Fruit fly (Drosophila melanogaster): ENCODE measurements around the gene CG5639.

CG5639 gene

dm6 chr3R:27556466-27556865 is 39.5 kb downstream of the CG5639 start:
- TF ChIP-seq usp (GFP tag; optimal IDR thresholded peaks at IDR 0.05) (no peak), Rel (GFP tag; optimal IDR thresholded peaks at IDR 0.05) (no peak), Rel (tag; optimal IDR thresholded peaks at IDR 0.05) (peak; percentile 84)

dm6 chr3R:27555853-27556252 is 40.1 kb downstream of the CG5639 start:
- TF ChIP-seq psq (GFP tag; optimal IDR thresholded peaks at IDR 0.05) (no peak), dsf (GFP tag; optimal IDR thresholded peaks at IDR 0.05; ENCODE audit: borderline replicate concordance) (no peak), CrebA (GFP tag; optimal IDR thresholded peaks at IDR 0.05; ENCODE audit: borderline replicate concordance) (no peak), woc (GFP tag; optimal IDR thresholded peaks at IDR 0.05) (no peak), Hnf4 (GFP tag; optimal IDR thresholded peaks at IDR 0.05) (no peak), OdsH (GFP tag; optimal IDR thresholded peaks at IDR 0.05) (no peak), foxo (GFP tag; optimal IDR thresholded peaks at IDR 0.05) (no peak), lola (GFP tag; optimal IDR thresholded peaks at IDR 0.05) (no peak), HLH106 (tag; optimal IDR thresholded peaks at IDR 0.05) (no peak), dl (GFP tag; optimal IDR thresholded peaks at IDR 0.05; ENCODE audit: insufficient read depth in 1 of 2, partially characterized antibody in 2 of 2) (no peak), sv (GFP tag; optimal IDR thresholded peaks at IDR 0.05) (no peak)

- TF ChIP-seq Sp1 (GFP tag; optimal IDR thresholded peaks at IDR 0.05): no peak
- TF ChIP-seq foxo (GFP tag; optimal IDR thresholded peaks at IDR 0.05): no peak
- TF ChIP-seq dsf (GFP tag; optimal IDR thresholded peaks at IDR 0.05; ENCODE audit: borderline replicate concordance): no peak
- no peak for TF ChIP-seq Jra (GFP tag; optimal IDR thresholded peaks at IDR 0.05)
- TF ChIP-seq rgr (GFP tag; optimal IDR thresholded peaks at IDR 0.05): peak; percentile 18
- peak; percentile 26 for TF ChIP-seq sv (GFP tag; optimal IDR thresholded peaks at IDR 0.05)
- TF ChIP-seq usp (GFP tag; optimal IDR thresholded peaks at IDR 0.05): no peak
- TF ChIP-seq lola (GFP tag; optimal IDR thresholded peaks at IDR 0.05): no peak
- no peak for TF ChIP-seq br (GFP tag; optimal IDR thresholded peaks at IDR 0.05)
- TF ChIP-seq jim (GFP tag; optimal IDR thresholded peaks at IDR 0.05): no peak
- no peak for TF ChIP-seq GATAd (GFP tag; optimal IDR thresholded peaks at IDR 0.05)
Observed at dm6 chr3R:27554964-27555363, 41.0 kb downstream of the CG5639 start.

dm6 chr3R:27553921-27554320 is 42.0 kb downstream of the CG5639 start:
- TF ChIP-seq sv (GFP tag; optimal IDR thresholded peaks at IDR 0.05) (no peak), GATAd (GFP tag; optimal IDR thresholded peaks at IDR 0.05) (no peak), Abd-B (GFP tag; optimal IDR thresholded peaks at IDR 0.05) (no peak), Hnf4 (GFP tag; optimal IDR thresholded peaks at IDR 0.05) (peak; percentile 62), h (GFP tag; optimal IDR thresholded peaks at IDR 0.05) (peak; percentile 88), OdsH (GFP tag; optimal IDR thresholded peaks at IDR 0.05) (peak; percentile 61), sage (GFP tag; optimal IDR thresholded peaks at IDR 0.05) (peak; percentile 53), dsf (GFP tag; optimal IDR thresholded peaks at IDR 0.05; ENCODE audit: borderline replicate concordance) (no peak), CrebA (GFP tag; optimal IDR thresholded peaks at IDR 0.05; ENCODE audit: borderline replicate concordance) (no peak), brk (GFP tag; optimal IDR thresholded peaks at IDR 0.05) (no peak), N (GFP tag; optimal IDR thresholded peaks at IDR 0.05) (no peak), usp (GFP tag; optimal IDR thresholded peaks at IDR 0.05) (no peak), rgr (GFP tag; optimal IDR thresholded peaks at IDR 0.05) (peak; percentile 70), Myc (optimal IDR thresholded peaks at IDR 0.05) (no peak), br (GFP tag; optimal IDR thresholded peaks at IDR 0.05) (peak; percentile 74), dl (GFP tag; optimal IDR thresholded peaks at IDR 0.05; ENCODE audit: insufficient read depth in 1 of 2, partially characterized antibody in 2 of 2) (no peak), woc (GFP tag; optimal IDR thresholded peaks at IDR 0.05) (peak; percentile 25), CG32264 (GFP tag; optimal IDR thresholded peaks at IDR 0.05) (peak; percentile 32), Sp1 (GFP tag; optimal IDR thresholded peaks at IDR 0.05) (peak; percentile 41), Hr78 (GFP tag; optimal IDR thresholded peaks at IDR 0.05) (no peak), Mio (GFP tag; optimal IDR thresholded peaks at IDR 0.05) (no peak), Dfd (GFP tag; optimal IDR thresholded peaks at IDR 0.05) (no peak), Dif (GFP tag; optimal IDR thresholded peaks at IDR 0.05; ENCODE audit: partially characterized antibody) (no peak), CG9705 (GFP tag; optimal IDR thresholded peaks at IDR 0.05) (no peak), jim (GFP tag; optimal IDR thresholded peaks at IDR 0.05) (no peak), tai (GFP tag; optimal IDR thresholded peaks at IDR 0.05) (peak; percentile 27), Hr83 (GFP tag; optimal IDR thresholded peaks at IDR 0.05; ENCODE audit: poor library complexity, severe bottlenecking) (no peak), ey (GFP tag; optimal IDR thresholded peaks at IDR 0.05) (peak; percentile 62), lola (GFP tag; optimal IDR thresholded peaks at IDR 0.05) (no peak), Rel (GFP tag; optimal IDR thresholded peaks at IDR 0.05) (no peak), Rel (tag; optimal IDR thresholded peaks at IDR 0.05) (no peak), foxo (GFP tag; optimal IDR thresholded peaks at IDR 0.05) (peak in 1 of 2 experiments; percentile 84), psq (GFP tag; optimal IDR thresholded peaks at IDR 0.05) (peak; percentile 64), fru (GFP tag; optimal IDR thresholded peaks at IDR 0.05) (peak; percentile 76), dmrt93B (GFP tag; optimal IDR thresholded peaks at IDR 0.05) (peak; percentile 33), Vsx2 (GFP tag; optimal IDR thresholded peaks at IDR 0.05; ENCODE audit: partially characterized antibody) (no peak), HLH106 (tag; optimal IDR thresholded peaks at IDR 0.05) (peak; percentile 52), pan (optimal IDR thresholded peaks at IDR 0.05) (no peak), Jra (GFP tag; optimal IDR thresholded peaks at IDR 0.05) (no peak)

All from whole organism, wandering third instar larva.